Fruit fly (Drosophila melanogaster): Measurements from ENCODE around the gene CG5800.

The CG5800 gene

dm6 chrX:17599330-17599729 is 36.8 kb upstream of the CG5800 start, which contains the start of gene X11L (continued):
- TF ChIP-seq Bgb (GFP tag; IDR thresholded peaks at IDR 0.05; ENCODE audit: partially characterized antibody) (peak; percentile 94), disco-r (GFP tag; optimal IDR thresholded peaks at IDR 0.05) (no peak), Nf-YA (GFP tag; IDR thresholded peaks at IDR 0.05) (0 out of 2 replicates have a peak, but pooled peaks have one; percentile 34), CG13424 (tag; optimal IDR thresholded peaks at IDR 0.05) (peak; percentile 34), CG10543 (GFP tag; optimal IDR thresholded peaks at IDR 0.05) (no peak), CG8281 (tag; optimal IDR thresholded peaks at IDR 0.05) (no peak), CG32532 (GFP tag; IDR thresholded peaks at IDR 0.05) (peak; percentile 69), CG6683 (GFP tag; optimal IDR thresholded peaks at IDR 0.05) (peak; percentile 11), Doc3 (GFP tag; IDR thresholded peaks at IDR 0.05; ENCODE audit: partially characterized antibody) (peak; percentile 76), CG17186 (GFP tag; optimal IDR thresholded peaks at IDR 0.05) (peak; percentile 73), shn (GFP tag; optimal IDR thresholded peaks at IDR 0.05) (peak; percentile 73), dimm (GFP tag; IDR thresholded peaks at IDR 0.05) (no peak), Dfd (GFP tag; optimal IDR thresholded peaks at IDR 0.05) (no peak), CG18599 (GFP tag; optimal IDR thresholded peaks at IDR 0.05) (no peak), stwl (tag; optimal IDR thresholded peaks at IDR 0.05) (peak; percentile 90), repo (GFP tag; optimal IDR thresholded peaks at IDR 0.05) (peak; percentile 54), MBD-R2 (GFP tag; IDR thresholded peaks at IDR 0.05) (peak; percentile 83), CG42726 (GFP tag; IDR thresholded peaks at IDR 0.05; ENCODE audit: partially characterized antibody) (peak; percentile 90), CG2129 (GFP tag; IDR thresholded peaks at IDR 0.05; ENCODE audit: partially characterized antibody) (peak; percentile 53), Bdp1 (GFP tag; optimal IDR thresholded peaks at IDR 0.05) (peak; percentile 70), CG10462 (GFP tag; optimal IDR thresholded peaks at IDR 0.05) (no peak), CG13287 (GFP tag; IDR thresholded peaks at IDR 0.05; ENCODE audit: partially characterized antibody) (peak; percentile 89), CG15479 (GFP tag; optimal IDR thresholded peaks at IDR 0.05) (no peak), CG18011 (GFP tag; optimal IDR thresholded peaks at IDR 0.05) (peak; percentile 66), vvl (GFP tag; IDR thresholded peaks at IDR 0.05) (peak; percentile 80), CG12744 (GFP tag; optimal IDR thresholded peaks at IDR 0.05) (peak; percentile 50), Usf (GFP tag; optimal IDR thresholded peaks at IDR 0.05) (no peak), ro (GFP tag; IDR thresholded peaks at IDR 0.05) (no peak), odd (GFP tag; optimal IDR thresholded peaks at IDR 0.05) (no peak), CG2199 (GFP tag; IDR thresholded peaks at IDR 0.05) (0 out of 3 replicates have a peak, but pooled peaks have one; percentile 35), ind (GFP tag; optimal IDR thresholded peaks at IDR 0.05) (peak; percentile 77), Gug (GFP tag; IDR thresholded peaks at IDR 0.05) (peak; percentile 70; the same call in 3 of the 4 replicates), CG33213 (GFP tag; optimal IDR thresholded peaks at IDR 0.05) (peak; percentile 76), yki (optimal IDR thresholded peaks at IDR 0.05) (no peak), Sin3A (optimal IDR thresholded peaks at IDR 0.05) (peak; percentile 65), gfzf (GFP tag; optimal IDR thresholded peaks at IDR 0.05) (peak; percentile 36), Oaz (GFP tag; IDR thresholded peaks at IDR 0.05) (peak; percentile 10; the same call in 1 of the 2 replicates), CG18764 (GFP tag; optimal IDR thresholded peaks at IDR 0.05) (peak; percentile 64), CG7786 (GFP tag; optimal IDR thresholded peaks at IDR 0.05) (peak; percentile 84), Hmx (GFP tag; optimal IDR thresholded peaks at IDR 0.05) (no peak), sc (optimal IDR thresholded peaks at IDR 0.05) (no peak), sc (GFP tag; optimal IDR thresholded peaks at IDR 0.05) (no peak), her (GFP tag; optimal IDR thresholded peaks at IDR 0.05) (peak; percentile 76), eyg (GFP tag; optimal IDR thresholded peaks at IDR 0.05) (peak; percentile 24), ase (GFP tag; IDR thresholded peaks at IDR 0.05) (peak; percentile 53; the same call in 2 of the 3 replicates), Fer1 (GFP tag; optimal IDR thresholded peaks at IDR 0.05) (peak; percentile 53), CG6654 (GFP tag; optimal IDR thresholded peaks at IDR 0.05) (no peak), CG18262 (tag; optimal IDR thresholded peaks at IDR 0.05) (peak; percentile 50), NC2α (GFP tag; optimal IDR thresholded peaks at IDR 0.05) (no peak), CG34422 (GFP tag; IDR thresholded peaks at IDR 0.05) (peak; percentile 62; the same call in 1 of the 3 replicates), CG10654 (GFP tag; optimal IDR thresholded peaks at IDR 0.05) (peak; percentile 63), CG10209 (GFP tag; optimal IDR thresholded peaks at IDR 0.05) (peak; percentile 55)
